Worm (Caenorhabditis elegans) whole organism, late embryonic: Measurements from ENCODE around the gene R05A10.6.

ENCODE experiments used
- C08G9.2 ChIP-seq: sonication (generic microtip); optimal IDR thresholded peaks from 2 replicates; lab custom pipeline; 2016; ENCODE audit warnings: mild to moderate bottlenecking, missing genetic modification characterization, moderate library complexity, missing compliant biosample characterization
- C38D4.7 ChIP-seq: fragments of 200-800 bp; sonication (Bioruptor generic); optimal IDR thresholded peaks from 2 replicates; lab custom pipeline; 2018; ENCODE audit warnings: mild to moderate bottlenecking, missing genetic modification characterization, moderate library complexity, missing compliant biosample characterization
- T23F11.4 ChIP-seq: fragments of 200-800 bp; sonication (Bioruptor generic); optimal IDR thresholded peaks from 2 replicates; lab custom pipeline; 2018; ENCODE audit warnings: mild to moderate bottlenecking, missing genetic modification characterization, missing compliant biosample characterization
- Y22D7AL.16 ChIP-seq: sonication (generic microtip); optimal IDR thresholded peaks from 2 replicates; lab custom pipeline; 2016; ENCODE audit warnings: missing genetic modification characterization, missing compliant biosample characterization
- ahr-1 ChIP-seq: sonication (generic microtip); optimal IDR thresholded peaks from 2 replicates; lab custom pipeline; 2016; ENCODE audit warnings: missing genetic modification characterization, missing compliant biosample characterization
- ceh-14 ChIP-seq: sonication (generic microtip); optimal IDR thresholded peaks from 2 replicates; lab custom pipeline; 2016; ENCODE audit warnings: missing genotype, missing genetic modification characterization, missing compliant biosample characterization
- ceh-18 ChIP-seq: sonication (generic microtip); optimal IDR thresholded peaks from 2 replicates; lab custom pipeline; 2016; ENCODE audit warnings: missing genetic modification characterization, missing compliant biosample characterization
- ceh-19 ChIP-seq: fragments of 200-800 bp; sonication (Bioruptor generic); optimal IDR thresholded peaks from 2 replicates; lab custom pipeline; 2018; ENCODE audit warnings: mild to moderate bottlenecking, missing genetic modification characterization, missing compliant biosample characterization
- ceh-24 ChIP-seq: sonication (generic microtip); optimal IDR thresholded peaks from 2 replicates; lab custom pipeline; 2016; ENCODE audit warnings: mild to moderate bottlenecking, missing genetic modification characterization, missing compliant biosample characterization
- ceh-31 ChIP-seq: sonication (generic microtip); optimal IDR thresholded peaks from 2 replicates; lab custom pipeline; 2016; ENCODE audit warnings: missing genetic modification characterization, missing compliant biosample characterization
- ceh-34 ChIP-seq: sonication (generic microtip); optimal IDR thresholded peaks from 2 replicates; lab custom pipeline; 2016; ENCODE audit warnings: mild to moderate bottlenecking, missing genetic modification characterization, missing compliant biosample characterization
- ceh-48 ChIP-seq: sonication (generic microtip); optimal IDR thresholded peaks from 2 replicates; lab custom pipeline; 2016; ENCODE audit warnings: missing genetic modification characterization, inconsistent platforms, missing compliant biosample characterization
- ceh-6 ChIP-seq: fragments of 200-800 bp; sonication (Bioruptor generic); optimal IDR thresholded peaks from 2 replicates; lab custom pipeline; 2018; ENCODE audit warnings: mild to moderate bottlenecking, missing genetic modification characterization, missing compliant biosample characterization
- dmd-4 ChIP-seq: sonication (generic microtip); optimal IDR thresholded peaks from 2 replicates; lab custom pipeline; 2016; ENCODE audit warnings: borderline replicate concordance, missing genetic modification characterization, missing compliant biosample characterization
- dve-1 ChIP-seq: sonication (generic microtip); optimal IDR thresholded peaks from 2 replicates; lab custom pipeline; 2017; ENCODE audit warnings: antibody characterized with exemption, mild to moderate bottlenecking, missing genetic modification characterization, missing compliant biosample characterization
- elt-2 ChIP-seq: sonication (generic microtip); optimal IDR thresholded peaks from 2 replicates; lab custom pipeline; 2016; ENCODE audit warnings: missing genetic modification reagents, missing genetic modification characterization, missing compliant biosample characterization
- elt-4 ChIP-seq: sonication (generic microtip); optimal IDR thresholded peaks from 2 replicates; lab custom pipeline; 2016; ENCODE audit warnings: missing genetic modification characterization, missing compliant biosample characterization
- fax-1 ChIP-seq: sonication (generic microtip); optimal IDR thresholded peaks from 2 replicates; lab custom pipeline; 2016; ENCODE audit warnings: missing genotype, missing genetic modification characterization, missing compliant biosample characterization
- fkh-10 ChIP-seq: fragments of 150-350 bp; optimal IDR thresholded peaks from 2 replicates; lab custom pipeline; 2014; ENCODE audit warnings: missing biosample characterization, missing genetic modification reagents, missing genetic modification characterization
- fkh-6 ChIP-seq: sonication (generic microtip); optimal IDR thresholded peaks from 2 replicates; lab custom pipeline; 2016; ENCODE audit warnings: missing genetic modification characterization, missing compliant biosample characterization
- hlh-30 ChIP-seq: sonication (generic microtip); optimal IDR thresholded peaks from 2 replicates; lab custom pipeline; 2017; ENCODE audit warnings: antibody characterized with exemption, missing genetic modification characterization, missing compliant biosample characterization; ENCODE audit not compliant: insufficient read depth
- hlh-6 ChIP-seq: sonication (generic microtip); optimal IDR thresholded peaks from 2 replicates; lab custom pipeline; 2016; ENCODE audit warnings: missing genotype, missing genetic modification characterization, missing compliant biosample characterization
- hlh-8 ChIP-seq: sonication (generic microtip); optimal IDR thresholded peaks from 2 replicates; lab custom pipeline; 2016; ENCODE audit warnings: missing genotype, missing genetic modification characterization, missing compliant biosample characterization
- lim-6 ChIP-seq: sonication (generic microtip); optimal IDR thresholded peaks from 2 replicates; lab custom pipeline; 2016; ENCODE audit warnings: missing genetic modification characterization, missing compliant biosample characterization
- lin-11 ChIP-seq: fragments of 200-800 bp; sonication (Bioruptor generic); optimal IDR thresholded peaks from 2 replicates; lab custom pipeline; 2018; ENCODE audit warnings: mild to moderate bottlenecking, missing genetic modification characterization, missing compliant biosample characterization
- madf-2 ChIP-seq: sonication (generic microtip); optimal IDR thresholded peaks from 2 replicates; lab custom pipeline; 2017; ENCODE audit warnings: missing genetic modification characterization, missing compliant biosample characterization
- mec-3 ChIP-seq: sonication (generic microtip); optimal IDR thresholded peaks from 2 replicates; lab custom pipeline; 2016; ENCODE audit warnings: borderline replicate concordance, missing genetic modification characterization, missing compliant biosample characterization
- nfya-1 ChIP-seq: sonication (generic microtip); optimal IDR thresholded peaks from 2 replicates; lab custom pipeline; 2017; ENCODE audit warnings: missing genetic modification characterization, mild to moderate bottlenecking, missing compliant biosample characterization, antibody characterized with exemption, moderate library complexity
- nhr-232 ChIP-seq: sonication (generic microtip); optimal IDR thresholded peaks from 2 replicates; lab custom pipeline; 2016; ENCODE audit warnings: missing genetic modification characterization, missing compliant biosample characterization
- pag-3 ChIP-seq: sonication (generic microtip); optimal IDR thresholded peaks from 2 replicates; lab custom pipeline; 2016; ENCODE audit warnings: missing compliant biosample characterization, missing genetic modification characterization, borderline replicate concordance
- pat-9 ChIP-seq: fragments of 200-800 bp; sonication (Bioruptor generic); optimal IDR thresholded peaks from 2 replicates; lab custom pipeline; 2018; ENCODE audit warnings: mild to moderate bottlenecking, missing genetic modification characterization, moderate library complexity, missing compliant biosample characterization
- pax-1 ChIP-seq: fragments of 150-350 bp; optimal IDR thresholded peaks from 2 replicates; lab custom pipeline; 2014; ENCODE audit warnings: missing biosample characterization, missing genetic modification characterization
- pha-2 ChIP-seq: sonication (generic microtip); optimal IDR thresholded peaks from 2 replicates; lab custom pipeline; 2017; ENCODE audit warnings: mild to moderate bottlenecking, missing genetic modification characterization, missing compliant biosample characterization
- rnt-1 ChIP-seq: sonication (generic microtip); optimal IDR thresholded peaks from 2 replicates; lab custom pipeline; 2016; ENCODE audit warnings: missing genetic modification characterization, missing compliant biosample characterization
- sdc-2 ChIP-seq: sonication (generic microtip); optimal IDR thresholded peaks from 2 replicates; lab custom pipeline; 2016; ENCODE audit warnings: missing genotype, missing genetic modification characterization, missing compliant biosample characterization
- tbx-7 ChIP-seq: sonication (generic microtip); optimal IDR thresholded peaks from 2 replicates; lab custom pipeline; 2016; ENCODE audit warnings: missing genotype, missing genetic modification characterization, missing compliant biosample characterization
- unc-3 ChIP-seq, 2 experiments: fragments of 200-800 bp in 1 of 2; sonication (Bioruptor generic) in 1 of 2; sonication (generic microtip) in 1 of 2; conservative IDR thresholded peaks in 1 of 2; optimal IDR thresholded peaks in 1 of 2; 2 replicates each; pipeline versions ENCODE4 v1.3.6 to Lab custom; 2016 to 2022; ENCODE audit warnings: missing compliant biosample characterization in 2 of 2, missing genetic modification characterization in 2 of 2, missing genetic modification reagents in 1 of 2
- unc-55 ChIP-seq: sonication (generic microtip); optimal IDR thresholded peaks from 2 replicates; lab custom pipeline; 2017; ENCODE audit warnings: missing biosample characterization, missing genetic modification reagents, missing genetic modification characterization
- unc-86 ChIP-seq: sonication (generic microtip); optimal IDR thresholded peaks from 2 replicates; lab custom pipeline; 2016; ENCODE audit warnings: missing genetic modification characterization, missing compliant biosample characterization
- zip-5 ChIP-seq: sonication (generic microtip); optimal IDR thresholded peaks from 2 replicates; lab custom pipeline; 2016; ENCODE audit warnings: missing genetic modification characterization, missing compliant biosample characterization
- ztf-16 ChIP-seq: sonication (generic microtip); optimal IDR thresholded peaks from 2 replicates; lab custom pipeline; 2017; ENCODE audit warnings: missing genetic modification characterization, missing compliant biosample characterization

R05A10.6 gene

DNA sequence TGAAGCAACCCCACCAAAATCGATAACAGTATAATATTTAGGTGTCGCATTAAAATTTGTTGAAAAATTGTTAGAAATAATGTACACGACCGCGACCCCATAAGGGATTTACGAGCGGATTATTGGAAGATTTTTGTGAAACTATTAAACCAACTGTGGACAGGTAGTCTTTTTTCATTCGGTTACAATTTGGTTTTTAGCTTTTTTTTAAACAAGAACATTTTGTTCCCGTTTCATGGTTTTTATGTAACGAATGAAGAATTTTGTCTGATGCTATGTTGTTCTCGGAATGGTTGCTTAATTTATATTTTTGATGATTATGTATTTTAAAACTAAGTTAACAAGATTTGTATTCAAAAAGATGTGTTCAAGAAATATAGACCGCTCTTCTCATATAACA is 10.8 kb downstream of the R05A10.6 start, which contains the start of gene R05A10.3:
Gene R05A10.3, minus strand, starts transcription at position 101 of the 400 bp plus-strand sequence.
- no peak for TF ChIP-seq rnt-1
- TF ChIP-seq hlh-6: no peak
- TF ChIP-seq fax-1 (tag; lab: Kevin White, UChicago): no peak
- TF ChIP-seq hlh-8: no peak
- TF ChIP-seq elt-2 (tag; lab: Kevin White, UChicago): no peak
- TF ChIP-seq ceh-14: no peak
- no peak for TF ChIP-seq zip-5 (tag; lab: Kevin White, UChicago)
- TF ChIP-seq nfya-1 (tag; lab: Kevin White, UChicago): no peak
- no peak for TF ChIP-seq fkh-10 (GFP tag; lab: Kevin White, UChicago)
- no peak for TF ChIP-seq pax-1 (tag; lab: Kevin White, UChicago)

DNA sequence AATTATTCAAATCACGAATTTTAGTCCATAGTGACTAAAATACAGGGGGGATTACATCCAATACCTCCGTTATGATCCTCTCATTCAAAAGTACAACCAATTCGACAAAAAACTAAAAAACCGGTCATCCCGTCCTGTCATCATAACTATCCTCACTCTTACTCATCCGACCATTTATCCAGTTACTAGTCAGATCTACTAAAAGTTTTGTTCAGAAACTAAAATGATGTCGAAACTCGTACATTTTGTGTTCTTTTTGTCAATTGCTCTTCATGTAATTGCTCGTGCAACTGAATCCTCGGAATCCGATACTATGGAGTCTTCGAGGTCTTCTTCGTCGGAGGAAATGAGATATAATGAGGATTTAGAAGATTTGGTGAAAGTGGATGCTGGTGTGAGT is 11.5 kb downstream of the R05A10.6 start, which contains the start of gene R05A10.2:
Gene R05A10.2, plus strand, starts transcription at position 214 of the 400 bp plus-strand sequence.
- TF ChIP-seq sdc-2 (tag; lab: Kevin White, UChicago): no peak
- TF ChIP-seq ahr-1 (tag; lab: Kevin White, UChicago): no peak
- no peak for TF ChIP-seq ceh-14
- no peak for TF ChIP-seq rnt-1
- no peak for TF ChIP-seq ceh-18 (tag; lab: Kevin White, UChicago)
- TF ChIP-seq dmd-4 (tag; lab: Kevin White, UChicago): no peak
- TF ChIP-seq unc-3 (GFP tag; conservative IDR thresholded peaks at IDR 0.05; lab: Robert Waterston, UW): no peak
- TF ChIP-seq unc-3 (tag; optimal IDR thresholded peaks at IDR 0.05; lab: Kevin White, UChicago): no peak
- TF ChIP-seq unc-55: no peak
- no peak for TF ChIP-seq pax-1 (tag; lab: Kevin White, UChicago)
- no peak for TF ChIP-seq Y22D7AL.16 (tag; lab: Kevin White, UChicago)
- no peak for TF ChIP-seq dve-1
- no peak for TF ChIP-seq unc-86 (tag; lab: Kevin White, UChicago)
- no peak for TF ChIP-seq pag-3 (tag; lab: Kevin White, UChicago)
- no peak for TF ChIP-seq ceh-31 (tag; lab: Kevin White, UChicago)
- no peak for TF ChIP-seq nhr-232 (tag; lab: Kevin White, UChicago)
- no peak for TF ChIP-seq T23F11.4 (GFP tag; lab: Kevin White, UChicago)
- no peak for TF ChIP-seq madf-2 (tag; lab: Kevin White, UChicago)
- TF ChIP-seq lim-6 (tag; lab: Kevin White, UChicago): no peak

DNA sequence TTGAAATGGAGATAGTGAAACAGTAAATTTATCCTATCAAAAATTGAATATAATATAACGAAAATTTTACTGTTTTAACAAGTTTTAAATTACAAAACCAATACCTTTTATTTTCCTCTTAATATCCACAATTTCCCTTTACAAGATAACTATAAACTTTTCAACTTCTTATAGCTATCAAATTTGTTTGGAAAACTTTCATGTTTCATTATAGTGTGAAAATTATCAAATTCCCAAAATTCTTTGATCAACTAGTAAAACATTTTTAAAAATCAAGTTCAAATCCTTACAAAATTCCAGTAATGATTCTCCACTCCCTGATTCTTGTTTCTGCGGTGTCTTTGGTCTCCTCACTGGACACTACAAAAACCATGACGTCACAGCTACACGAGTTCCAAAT is 16.5 kb downstream of the R05A10.6 start, which contains the start of gene R05A10.1:
Gene R05A10.1, plus strand, starts transcription at position 301 of the 400 bp plus-strand sequence.
- TF ChIP-seq fkh-6 (tag; lab: Kevin White, UChicago) (no peak), hlh-6 (no peak), ceh-48 (tag; lab: Kevin White, UChicago) (no peak), unc-3 (GFP tag; conservative IDR thresholded peaks at IDR 0.05; lab: Robert Waterston, UW) (no peak), unc-3 (tag; optimal IDR thresholded peaks at IDR 0.05; lab: Kevin White, UChicago) (no peak), C38D4.7 (GFP tag; lab: Kevin White, UChicago) (no peak), lim-6 (tag; lab: Kevin White, UChicago) (no peak), elt-2 (tag; lab: Kevin White, UChicago) (no peak), pat-9 (tag; lab: Kevin White, UChicago) (no peak), C08G9.2 (tag; lab: Kevin White, UChicago) (no peak), lin-11 (tag; lab: Kevin White, UChicago) (no peak), pax-1 (tag; lab: Kevin White, UChicago) (no peak), ceh-34 (tag; lab: Kevin White, UChicago) (no peak), Y22D7AL.16 (tag; lab: Kevin White, UChicago) (no peak)

DNA sequence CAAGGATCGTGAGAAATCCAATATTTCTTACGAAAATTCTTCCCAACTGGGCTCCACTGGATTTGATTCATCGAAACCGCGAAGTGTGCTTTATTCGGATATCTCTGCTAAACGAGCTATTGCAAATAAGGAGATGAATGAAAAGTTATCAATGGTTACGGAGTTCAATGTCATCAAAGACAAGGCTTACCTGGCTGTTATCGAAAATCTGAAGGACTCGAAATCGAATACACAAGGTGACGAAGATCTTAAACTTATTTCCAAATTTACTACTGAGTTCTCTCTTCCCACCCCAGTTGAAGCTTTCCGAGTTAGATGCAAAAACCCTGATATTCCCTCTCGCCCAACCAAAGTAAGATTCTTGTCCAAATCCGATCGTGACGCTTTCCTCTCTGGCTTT is 20.7 kb downstream of the R05A10.6 start:
- TF ChIP-seq fkh-6 (tag; lab: Kevin White, UChicago): no peak
- no peak for TF ChIP-seq ztf-16 (tag; lab: Kevin White, UChicago)
- TF ChIP-seq ceh-6: no peak
- TF ChIP-seq hlh-6: no peak
- no peak for TF ChIP-seq tbx-7 (tag; lab: Kevin White, UChicago)
- TF ChIP-seq fkh-10 (GFP tag; lab: Kevin White, UChicago): no peak
- no peak for TF ChIP-seq mec-3 (tag; lab: Kevin White, UChicago)
- no peak for TF ChIP-seq sdc-2 (tag; lab: Kevin White, UChicago)
- TF ChIP-seq dve-1: no peak
- no peak for TF ChIP-seq ceh-24
- no peak for TF ChIP-seq pha-2 (tag; lab: Kevin White, UChicago)
- no peak for TF ChIP-seq ceh-19
- no peak for TF ChIP-seq elt-4 (tag; lab: Kevin White, UChicago)
- TF ChIP-seq lin-11 (tag; lab: Kevin White, UChicago): no peak
- TF ChIP-seq T23F11.4 (GFP tag; lab: Kevin White, UChicago): no peak
- no peak for TF ChIP-seq madf-2 (tag; lab: Kevin White, UChicago)
- no peak for TF ChIP-seq unc-55
- no peak for TF ChIP-seq Y22D7AL.16 (tag; lab: Kevin White, UChicago)
- TF ChIP-seq hlh-30: no peak
